Fruit fly (Drosophila melanogaster): ENCODE data around the gene nAChRbeta3.

The nAChRbeta3 gene

dm6 chr2L:512028-512427 lies 32.9 kb upstream of the nAChRbeta3 start:
- peak; percentile 59 for TF ChIP-seq Pif1A (GFP tag; optimal IDR thresholded peaks at IDR 0.05)
- TF ChIP-seq CG8159 (tag; optimal IDR thresholded peaks at IDR 0.05) = peak; percentile 63
- TF ChIP-seq CG34367 (tag; optimal IDR thresholded peaks at IDR 0.05) = peak; percentile 31
- no peak for TF ChIP-seq CG32121 (GFP tag; IDR thresholded peaks at IDR 0.05)
- TF ChIP-seq CG14655 (GFP tag; optimal IDR thresholded peaks at IDR 0.05) = no peak
- peak; percentile 41 for TF ChIP-seq CG9948 (tag; optimal IDR thresholded peaks at IDR 0.05)
- TF ChIP-seq rn (GFP tag; IDR thresholded peaks at IDR 0.05) = 0 out of 2 replicates have a peak, but pooled peaks have one; percentile 20
- peak; percentile 43 for TF ChIP-seq CG17806 (tag; optimal IDR thresholded peaks at IDR 0.05)
- peak; percentile 58 for TF ChIP-seq CG15710 (tag; optimal IDR thresholded peaks at IDR 0.05)
- TF ChIP-seq Pif1B (GFP tag; optimal IDR thresholded peaks at IDR 0.05) = peak; percentile 68
- no peak for TF ChIP-seq fd96Ca (GFP tag; IDR thresholded peaks at IDR 0.05)
- peak; percentile 77 for TF ChIP-seq Snoo (tag; optimal IDR thresholded peaks at IDR 0.05)

DNA sequence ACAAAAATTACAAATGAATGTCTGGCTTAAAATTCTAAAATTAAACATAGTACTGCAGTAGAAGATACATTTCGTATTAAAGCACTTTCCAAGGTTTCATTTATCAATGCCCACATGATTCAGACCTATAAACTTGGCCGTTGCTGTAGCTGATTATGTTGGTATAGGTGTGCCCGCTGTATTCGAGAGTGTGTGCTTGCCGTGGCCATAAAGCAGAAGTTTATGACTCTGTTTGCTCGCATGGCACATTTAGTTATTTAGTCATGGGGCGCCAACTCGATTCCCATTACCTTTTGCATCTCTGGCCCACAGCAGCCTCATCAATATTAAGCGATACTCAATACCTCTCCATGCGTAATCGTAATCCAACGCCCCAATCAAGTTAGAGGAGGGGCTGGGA lies 31.9 kb upstream of the nAChRbeta3 start:
- no peak for TF ChIP-seq CG17806 (tag; optimal IDR thresholded peaks at IDR 0.05)

- TF ChIP-seq CG9948 (tag; optimal IDR thresholded peaks at IDR 0.05) = no peak
- TF ChIP-seq CG34367 (tag; optimal IDR thresholded peaks at IDR 0.05) = no peak
- no peak for TF ChIP-seq fd96Ca (GFP tag; IDR thresholded peaks at IDR 0.05)
These were observed 30.7 kb upstream of the nAChRbeta3 start for dm6 chr2L:514124-514818.

- TF ChIP-seq CG14655 (GFP tag; optimal IDR thresholded peaks at IDR 0.05) (peak; percentile 73), Pif1B (GFP tag; optimal IDR thresholded peaks at IDR 0.05) (peak; percentile 24), Pif1A (GFP tag; optimal IDR thresholded peaks at IDR 0.05) (peak; percentile 49), EcR (GFP tag; optimal IDR thresholded peaks at IDR 0.05) (no peak), CG32121 (GFP tag; IDR thresholded peaks at IDR 0.05) (peak; percentile 64; the same call in 1 of the 2 replicates), CG8159 (tag; optimal IDR thresholded peaks at IDR 0.05) (peak; percentile 87), CG15710 (tag; optimal IDR thresholded peaks at IDR 0.05) (peak; percentile 74), CG10348 (GFP tag; IDR thresholded peaks at IDR 0.05) (no peak), D1 (tag; optimal IDR thresholded peaks at IDR 0.05) (no peak), CG9948 (tag; optimal IDR thresholded peaks at IDR 0.05) (peak; percentile 82), gl (tag; optimal IDR thresholded peaks at IDR 0.05) (peak; percentile 67), CG8301 (tag; optimal IDR thresholded peaks at IDR 0.05) (peak; percentile 67), CG34367 (tag; optimal IDR thresholded peaks at IDR 0.05) (peak; percentile 62), fd96Ca (GFP tag; IDR thresholded peaks at IDR 0.05) (peak; percentile 72), Snoo (tag; optimal IDR thresholded peaks at IDR 0.05) (peak; percentile 72), rn (GFP tag; IDR thresholded peaks at IDR 0.05) (no peak), CG12605 (GFP tag; IDR thresholded peaks at IDR 0.05) (no peak), CG13204 (GFP tag; optimal IDR thresholded peaks at IDR 0.05) (no peak), CG4496 (GFP tag; IDR thresholded peaks at IDR 0.05) (peak; percentile 83), Ets98B (GFP tag; IDR thresholded peaks at IDR 0.05) (peak; percentile 67), CG17806 (tag; optimal IDR thresholded peaks at IDR 0.05) (peak; percentile 80)
These were observed 28.6 kb upstream of the nAChRbeta3 start for dm6 chr2L:516032-516993.

DNA sequence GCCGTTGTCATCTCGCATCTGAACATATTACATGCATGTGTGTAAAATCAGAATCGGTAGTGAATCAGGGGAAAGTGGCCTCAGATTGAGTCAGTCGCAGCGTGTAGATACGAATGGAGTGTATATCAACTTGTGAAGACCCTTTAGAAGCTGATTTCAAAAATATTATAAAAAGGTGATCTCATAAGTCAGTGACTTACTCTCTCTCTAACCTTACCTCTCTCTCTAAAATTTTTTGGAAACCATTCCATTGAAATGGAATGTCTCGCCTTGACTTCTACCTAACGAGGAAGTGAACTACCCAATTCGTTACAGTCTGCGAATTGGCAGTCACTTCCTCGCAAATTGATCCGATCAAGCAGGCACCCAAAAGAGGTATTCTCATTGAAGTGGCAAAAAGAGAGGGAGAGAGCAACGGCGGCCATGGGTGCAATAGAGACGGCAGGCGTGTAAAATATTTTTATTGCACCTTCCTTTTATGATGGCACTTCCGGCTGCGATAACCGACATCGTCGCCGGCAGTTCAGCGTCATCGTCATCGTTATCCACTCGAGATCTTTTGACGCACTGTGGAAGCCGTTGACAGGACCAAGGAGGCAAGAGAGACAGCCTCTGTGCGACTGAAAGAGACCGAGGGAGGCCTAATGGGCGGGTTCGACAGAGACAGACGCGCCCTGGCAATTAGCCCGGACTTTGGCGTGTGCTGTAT lies 26.9 kb upstream of the nAChRbeta3 start:
- peak; percentile 35 for TF ChIP-seq CG15710 (tag; optimal IDR thresholded peaks at IDR 0.05)
- TF ChIP-seq CG4496 (GFP tag; IDR thresholded peaks at IDR 0.05) = no peak
- no peak for TF ChIP-seq gl (tag; optimal IDR thresholded peaks at IDR 0.05)
- TF ChIP-seq Pif1A (GFP tag; optimal IDR thresholded peaks at IDR 0.05) = peak; percentile 51
- peak; percentile 19 for TF ChIP-seq CG9948 (tag; optimal IDR thresholded peaks at IDR 0.05)
- no peak for TF ChIP-seq EcR (GFP tag; optimal IDR thresholded peaks at IDR 0.05)
- peak; percentile 16 for TF ChIP-seq Snoo (tag; optimal IDR thresholded peaks at IDR 0.05)
- TF ChIP-seq CG13204 (GFP tag; optimal IDR thresholded peaks at IDR 0.05) = no peak
- no peak for TF ChIP-seq rn (GFP tag; IDR thresholded peaks at IDR 0.05)
- TF ChIP-seq fd96Ca (GFP tag; IDR thresholded peaks at IDR 0.05) = no peak
- peak; percentile 45 for TF ChIP-seq CG8159 (tag; optimal IDR thresholded peaks at IDR 0.05)
- TF ChIP-seq CG17806 (tag; optimal IDR thresholded peaks at IDR 0.05) = peak; percentile 13
- TF ChIP-seq CG12605 (GFP tag; IDR thresholded peaks at IDR 0.05) = no peak
- TF ChIP-seq Pif1B (GFP tag; optimal IDR thresholded peaks at IDR 0.05) = peak; percentile 22

DNA sequence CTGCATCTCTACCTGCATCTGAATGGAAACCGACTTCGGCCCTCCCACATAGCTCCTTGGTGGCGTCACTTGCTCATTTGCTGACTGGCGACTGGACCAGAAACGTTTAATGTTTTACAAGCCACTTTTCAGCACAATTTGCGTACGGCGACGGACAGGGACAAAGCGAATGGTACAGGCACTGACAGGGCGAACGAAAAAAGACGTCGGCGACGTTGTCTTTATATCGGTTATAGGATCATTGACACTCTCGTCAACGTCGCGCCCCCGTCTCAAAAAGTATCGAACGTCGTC lies 26.4 kb upstream of the nAChRbeta3 start:
- TF ChIP-seq CG17806 (tag; optimal IDR thresholded peaks at IDR 0.05) = no peak
- no peak for TF ChIP-seq CG12605 (GFP tag; IDR thresholded peaks at IDR 0.05)
- no peak for TF ChIP-seq CG10348 (GFP tag; IDR thresholded peaks at IDR 0.05)
- no peak for TF ChIP-seq CG4496 (GFP tag; IDR thresholded peaks at IDR 0.05)
- no peak for TF ChIP-seq Pif1A (GFP tag; optimal IDR thresholded peaks at IDR 0.05)
- TF ChIP-seq Pif1B (GFP tag; optimal IDR thresholded peaks at IDR 0.05) = no peak
- TF ChIP-seq Snoo (tag; optimal IDR thresholded peaks at IDR 0.05) = no peak
- TF ChIP-seq CG15710 (tag; optimal IDR thresholded peaks at IDR 0.05) = no peak
- TF ChIP-seq EcR (GFP tag; optimal IDR thresholded peaks at IDR 0.05) = no peak
- no peak for TF ChIP-seq fd96Ca (GFP tag; IDR thresholded peaks at IDR 0.05)

All from whole organism, pupa.